Fruit fly (Drosophila melanogaster): ENCODE data around the gene CG34001.

DNA sequence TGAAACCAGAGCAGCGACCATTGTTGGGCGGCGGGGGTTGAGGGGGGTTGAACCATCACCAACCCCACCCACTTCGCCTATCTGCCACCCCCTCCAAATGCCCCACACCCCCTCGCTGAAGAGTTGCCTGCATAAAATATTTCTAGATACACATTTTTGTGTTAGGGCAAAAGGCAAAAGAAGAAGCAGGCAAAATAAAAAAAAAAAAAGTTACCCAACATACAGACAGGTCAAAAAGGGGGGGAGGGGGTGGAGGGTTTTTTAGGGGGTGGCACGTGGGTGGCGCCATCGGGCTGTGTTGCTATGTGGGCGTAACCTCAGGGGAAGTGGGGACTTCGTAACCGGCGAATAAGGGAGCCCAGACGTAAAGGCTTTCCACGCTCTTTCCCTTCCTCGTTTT lies 41.7 kb downstream of the CG34001 start:
- TF ChIP-seq ovo (GFP tag; optimal IDR thresholded peaks at IDR 0.05) (no peak), Mnt (GFP tag; optimal IDR thresholded peaks at IDR 0.05) (no peak), kay (GFP tag; ENCODE audit: borderline replicate concordance) (no peak), Clk (GFP tag; optimal IDR thresholded peaks at IDR 0.05) (no peak)
